Worm (Caenorhabditis elegans) whole organism, L2 larva: Measurements from ENCODE around the gene srh-240.

Experiments
- aly-2 ChIP-seq: fragments of 150-350 bp; optimal IDR thresholded peaks from 2 replicates; lab custom pipeline; 2014; ENCODE audit warnings: missing biosample characterization, missing genetic modification characterization
- egl-27 ChIP-seq: sonication (generic microtip); optimal IDR thresholded peaks from 3 replicates; lab custom pipeline; 2017; ENCODE audit warnings: missing biosample characterization, missing genetic modification reagents, missing genetic modification characterization
- fos-1 ChIP-seq: fragments of 150-350 bp; optimal IDR thresholded peaks from 2 replicates; lab custom pipeline; 2014; ENCODE audit warnings: missing biosample characterization, missing genetic modification characterization
- mab-5 ChIP-seq: fragments of 150-350 bp; optimal IDR thresholded peaks from 2 replicates; lab custom pipeline; 2014; ENCODE audit warnings: missing biosample characterization, missing genetic modification characterization
- nhr-12 ChIP-seq: fragments of 150-350 bp; optimal IDR thresholded peaks from 2 replicates; lab custom pipeline; 2014; ENCODE audit warnings: missing biosample characterization, missing genetic modification characterization
- nhr-237 ChIP-seq: fragments of 150-350 bp; optimal IDR thresholded peaks from 2 replicates; lab custom pipeline; 2014; ENCODE audit warnings: missing biosample characterization, missing genetic modification characterization
- nhr-6 ChIP-seq: fragments of 150-350 bp; optimal IDR thresholded peaks from 2 replicates; lab custom pipeline; 2014; ENCODE audit warnings: missing biosample characterization, missing genetic modification characterization
- snpc-4 ChIP-seq: fragments of 150-350 bp; optimal IDR thresholded peaks from 2 replicates; lab custom pipeline; 2014; ENCODE audit warnings: missing biosample characterization, missing genetic modification characterization
- unc-39 ChIP-seq: fragments of 150-350 bp; optimal IDR thresholded peaks from 2 replicates; lab custom pipeline; 2014; ENCODE audit warnings: missing biosample characterization, missing genetic modification characterization
- zag-1 ChIP-seq: fragments of 150-350 bp; optimal IDR thresholded peaks from 2 replicates; lab custom pipeline; 2014; ENCODE audit warnings: missing biosample characterization, missing genetic modification characterization

ce11 chrV:2836501-2836900 is 28.5 kb upstream of the srh-240 start, which contains the start of gene srj-45:
- TF ChIP-seq zag-1 (tag; lab: Kevin White, UChicago), result no peak
- no peak for TF ChIP-seq unc-39
- no peak for TF ChIP-seq aly-2
- TF ChIP-seq egl-27 (tag; lab: Kevin White, UChicago), result no peak
- no peak for TF ChIP-seq nhr-237 (tag; lab: Kevin White, UChicago)
- TF ChIP-seq nhr-12 (tag; lab: Kevin White, UChicago), result no peak
- TF ChIP-seq fos-1 (tag; lab: Kevin White, UChicago), result no peak
- TF ChIP-seq nhr-6 (tag; lab: Kevin White, UChicago), result no peak
- TF ChIP-seq snpc-4 (tag; lab: Kevin White, UChicago), result no peak
- TF ChIP-seq mab-5 (tag; lab: Kevin White, UChicago), result no peak
